Worm (Caenorhabditis elegans) whole organism, L3 larva: ENCODE results near the gene clec-263.

ENCODE experiments used
- ZK546.5 ChIP-seq: sonication (generic microtip); optimal IDR thresholded peaks from 2 replicates; lab custom pipeline; 2017; ENCODE audit warnings: missing biosample characterization, missing genetic modification characterization
- aly-2 ChIP-seq: fragments of 150-350 bp; optimal IDR thresholded peaks from 2 replicates; lab custom pipeline; 2014; ENCODE audit warnings: missing biosample characterization, missing genetic modification characterization
- ama-1 ChIP-seq: fragments of 150-350 bp; optimal IDR thresholded peaks from 2 replicates; lab custom pipeline; 2018
- ceh-16 ChIP-seq: sonication (generic microtip); optimal IDR thresholded peaks from 2 replicates; lab custom pipeline; 2017; ENCODE audit warnings: missing biosample characterization, missing genetic modification characterization
- ceh-9 ChIP-seq: sonication (generic microtip); optimal IDR thresholded peaks from 2 replicates; lab custom pipeline; 2018; ENCODE audit warnings: missing biosample characterization, missing genetic modification characterization
- daf-12 ChIP-seq: fragments of 150-350 bp; optimal IDR thresholded peaks from 2 replicates; lab custom pipeline; 2014; ENCODE audit warnings: missing biosample characterization, missing genetic modification reagents, missing genetic modification characterization
- egl-27 ChIP-seq: sonication (generic microtip); optimal IDR thresholded peaks from 4 replicates; lab custom pipeline; 2017; ENCODE audit warnings: missing biosample characterization, missing genetic modification reagents, missing genetic modification characterization
- egl-5 ChIP-seq: fragments of 150-350 bp; optimal IDR thresholded peaks from 2 replicates; lab custom pipeline; 2017; ENCODE audit warnings: missing biosample characterization, missing genetic modification reagents, missing genetic modification characterization, inconsistent platforms
- elt-1 ChIP-seq: fragments of 150-350 bp; optimal IDR thresholded peaks from 2 replicates; lab custom pipeline; 2014; ENCODE audit warnings: missing biosample characterization, missing genetic modification characterization
- elt-2 ChIP-seq: sonication (generic microtip); optimal IDR thresholded peaks from 2 replicates; lab custom pipeline; 2016; ENCODE audit warnings: missing genetic modification reagents, mild to moderate bottlenecking, missing genetic modification characterization, missing compliant biosample characterization
- fkh-10 ChIP-seq: sonication (generic microtip); optimal IDR thresholded peaks from 2 replicates; lab custom pipeline; 2017; ENCODE audit warnings: missing biosample characterization, missing genetic modification reagents, missing genetic modification characterization
- fkh-2 ChIP-seq: fragments of 150-350 bp; optimal IDR thresholded peaks from 2 replicates; lab custom pipeline; 2014; ENCODE audit warnings: missing biosample characterization, missing genetic modification reagents, missing genetic modification characterization
- fos-1 ChIP-seq: fragments of 150-350 bp; optimal IDR thresholded peaks from 2 replicates; lab custom pipeline; 2014; ENCODE audit warnings: missing biosample characterization, missing genetic modification characterization
- hmg-11 ChIP-seq: sonication (generic microtip); optimal IDR thresholded peaks from 2 replicates; lab custom pipeline; 2016; ENCODE audit warnings: missing genetic modification characterization, missing compliant biosample characterization
- jun-1 ChIP-seq: fragments of 150-350 bp; optimal IDR thresholded peaks from 2 replicates; lab custom pipeline; 2014; ENCODE audit warnings: missing biosample characterization, missing genetic modification reagents, missing genetic modification characterization
- lin-39 ChIP-seq: fragments of 150-350 bp; optimal IDR thresholded peaks from 2 replicates; lab custom pipeline; 2018; ENCODE audit warnings: missing biosample characterization, missing genetic modification reagents, missing genetic modification characterization
- lsy-12 ChIP-seq: sonication (generic microtip); optimal IDR thresholded peaks from 2 replicates; lab custom pipeline; 2016; ENCODE audit warnings: mild to moderate bottlenecking, missing genetic modification characterization, missing compliant biosample characterization
- mdl-1 ChIP-seq: fragments of 150-350 bp; optimal IDR thresholded peaks from 2 replicates; lab custom pipeline; 2014; ENCODE audit warnings: missing biosample characterization, missing genetic modification characterization
- mml-1 ChIP-seq: fragments of 150-350 bp; sonication (generic microtip); optimal IDR thresholded peaks from 3 replicates; lab custom pipeline; 2014; ENCODE audit warnings: missing biosample characterization, missing genetic modification characterization
- nfya-1 ChIP-seq: sonication (generic microtip); optimal IDR thresholded peaks from 2 replicates; lab custom pipeline; 2017; ENCODE audit warnings: missing genetic modification characterization, mild to moderate bottlenecking, missing compliant biosample characterization, antibody characterized with exemption, moderate library complexity; ENCODE audit not compliant: insufficient read depth
- nhr-12 ChIP-seq: fragments of 150-350 bp; optimal IDR thresholded peaks from 2 replicates; lab custom pipeline; 2014; ENCODE audit warnings: missing biosample characterization, missing genetic modification characterization
- nhr-23 ChIP-seq: fragments of 150-350 bp; optimal IDR thresholded peaks from 2 replicates; lab custom pipeline; 2014; ENCODE audit warnings: missing biosample characterization, missing genetic modification reagents, missing genetic modification characterization
- nhr-237 ChIP-seq: fragments of 150-350 bp; optimal IDR thresholded peaks from 2 replicates; lab custom pipeline; 2014; ENCODE audit warnings: missing biosample characterization, missing genetic modification characterization
- nhr-25 ChIP-seq: sonication (generic microtip); optimal IDR thresholded peaks from 2 replicates; lab custom pipeline; 2017; ENCODE audit warnings: missing biosample characterization, missing genetic modification characterization
- nhr-28 ChIP-seq: fragments of 150-350 bp; optimal IDR thresholded peaks from 2 replicates; lab custom pipeline; 2014; ENCODE audit warnings: missing biosample characterization, missing genetic modification characterization
- nhr-43 ChIP-seq: sonication (generic microtip); optimal IDR thresholded peaks from 2 replicates; lab custom pipeline; 2016; ENCODE audit warnings: mild to moderate bottlenecking, missing genetic modification characterization, missing compliant biosample characterization; ENCODE audit not compliant: poor library complexity, severe bottlenecking
- nhr-67 ChIP-seq: fragments of 150-350 bp; optimal IDR thresholded peaks from 2 replicates; lab custom pipeline; 2014; ENCODE audit warnings: missing biosample characterization, missing genetic modification characterization
- nhr-76 ChIP-seq: fragments of 150-350 bp; sonication (generic microtip); optimal IDR thresholded peaks from 5 replicates; lab custom pipeline; 2014; ENCODE audit warnings: missing biosample characterization, missing genetic modification characterization
- pha-4 ChIP-seq: fragments of 150-350 bp; optimal IDR thresholded peaks from 2 replicates; lab custom pipeline; 2014; ENCODE audit warnings: missing biosample characterization, missing genetic modification reagents, missing genetic modification characterization
- pqm-1 ChIP-seq: fragments of 150-350 bp; optimal IDR thresholded peaks from 2 replicates; lab custom pipeline; 2017; ENCODE audit warnings: missing biosample characterization, missing genetic modification characterization, inconsistent platforms
- sea-2 ChIP-seq: fragments of 150-350 bp; sonication (generic microtip); optimal IDR thresholded peaks from 4 replicates; lab custom pipeline; 2014; ENCODE audit warnings: missing biosample characterization, missing genetic modification reagents, missing genetic modification characterization
- skn-1 ChIP-seq: fragments of 150-350 bp; optimal IDR thresholded peaks from 2 replicates; lab custom pipeline; 2014; ENCODE audit warnings: missing biosample characterization, missing genetic modification characterization
- snpc-4 ChIP-seq: fragments of 150-350 bp; optimal IDR thresholded peaks from 2 replicates; lab custom pipeline; 2014; ENCODE audit warnings: missing biosample characterization, missing genetic modification characterization
- unc-62 ChIP-seq: fragments of 150-350 bp; sonication (generic microtip); optimal IDR thresholded peaks from 4 replicates; lab custom pipeline; 2014; ENCODE audit warnings: missing biosample characterization, missing genetic modification reagents, missing genetic modification characterization
- zag-1 ChIP-seq: fragments of 150-350 bp; optimal IDR thresholded peaks from 2 replicates; lab custom pipeline; 2014; ENCODE audit warnings: missing biosample characterization, missing genetic modification characterization
- ztf-11 ChIP-seq: fragments of 150-350 bp; optimal IDR thresholded peaks from 2 replicates; lab custom pipeline; 2014; ENCODE audit warnings: missing biosample characterization, missing genetic modification characterization
- ztf-4 ChIP-seq: fragments of 150-350 bp; optimal IDR thresholded peaks from 2 replicates; lab custom pipeline; 2014; ENCODE audit warnings: missing biosample characterization, missing genetic modification characterization

The clec-263 gene

DNA sequence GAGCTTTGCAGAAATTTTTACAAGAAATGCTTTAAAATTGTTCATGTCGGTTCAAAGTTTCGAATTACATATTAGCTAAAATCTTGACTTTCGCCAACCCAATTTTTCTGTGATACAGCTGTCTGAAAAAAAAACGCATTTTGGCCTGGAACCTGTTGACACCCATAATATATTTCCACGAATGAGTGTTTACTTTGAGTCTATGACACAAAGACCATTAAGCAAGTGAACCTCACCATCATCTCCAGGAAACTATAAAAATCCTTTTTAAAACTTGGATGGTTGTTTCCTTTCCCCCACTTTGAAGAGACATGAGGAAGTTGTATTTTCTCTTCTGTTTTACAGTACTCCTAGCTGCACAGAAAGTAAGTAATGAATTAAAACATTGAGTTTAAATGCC is at the start of gene clec-263:
Gene clec-263 (plus strand): TSS at position 301 of the 400 bp plus-strand sequence.
- TF ChIP-seq nhr-237 (tag; lab: Kevin White, UChicago) (no peak), lin-39 (tag; lab: Kevin White, UChicago) (no peak), mml-1 (tag; lab: Kevin White, UChicago) (no peak), pha-4 (no peak), unc-62 (GFP tag; lab: Kevin White, UChicago) (no peak), nhr-25 (tag; lab: Kevin White, UChicago) (no peak), nhr-28 (no peak)

DNA sequence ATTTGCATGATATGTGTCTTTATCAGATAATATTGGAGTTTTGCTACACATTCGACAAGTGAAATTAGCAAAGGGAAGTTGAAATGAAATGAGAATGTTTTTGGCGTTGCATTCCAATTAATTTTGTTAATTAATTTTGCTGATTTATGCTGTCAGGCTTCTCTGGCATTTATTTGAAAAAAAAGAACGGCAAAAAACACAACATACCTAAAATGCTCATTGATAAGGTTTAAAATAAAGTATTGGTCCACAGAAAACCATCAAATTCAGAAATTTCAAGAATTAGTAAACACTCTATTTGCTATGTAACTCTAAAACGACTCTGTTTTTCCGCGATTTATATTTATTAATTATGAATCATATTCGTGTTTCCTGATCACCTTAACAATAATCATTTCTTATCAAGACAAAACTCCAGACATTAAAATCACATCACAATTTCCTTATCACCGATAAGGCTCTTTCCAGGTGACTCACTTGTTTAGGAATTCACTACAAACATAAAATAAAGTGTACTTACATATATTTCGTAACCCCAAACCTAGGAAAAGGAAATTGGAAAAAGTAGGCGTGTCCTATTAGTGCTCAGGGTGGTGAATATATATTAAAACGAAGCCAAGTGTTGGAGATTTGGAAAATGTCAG is 48.5 kb upstream of the clec-263 start, which contains the start of the genes srh-166 and Y38H6C.24:
Gene srh-166 (minus strand): TSS at position 51 of the 644 bp plus-strand sequence.
Gene Y38H6C.24 (plus strand): TSS at position 620 of the 644 bp plus-strand sequence.
- TF ChIP-seq fkh-10 (GFP tag; lab: Kevin White, UChicago) = no peak
- TF ChIP-seq aly-2 = no peak
- peak; percentile 89 for TF ChIP-seq pqm-1 (tag; lab: Kevin White, UChicago)
- TF ChIP-seq elt-2 = peak; percentile 82
- TF ChIP-seq skn-1 = peak; percentile 41
- peak; percentile 52 for TF ChIP-seq jun-1 (tag; lab: Kevin White, UChicago)
- TF ChIP-seq, all 47 proteins: peak for 4

DNA sequence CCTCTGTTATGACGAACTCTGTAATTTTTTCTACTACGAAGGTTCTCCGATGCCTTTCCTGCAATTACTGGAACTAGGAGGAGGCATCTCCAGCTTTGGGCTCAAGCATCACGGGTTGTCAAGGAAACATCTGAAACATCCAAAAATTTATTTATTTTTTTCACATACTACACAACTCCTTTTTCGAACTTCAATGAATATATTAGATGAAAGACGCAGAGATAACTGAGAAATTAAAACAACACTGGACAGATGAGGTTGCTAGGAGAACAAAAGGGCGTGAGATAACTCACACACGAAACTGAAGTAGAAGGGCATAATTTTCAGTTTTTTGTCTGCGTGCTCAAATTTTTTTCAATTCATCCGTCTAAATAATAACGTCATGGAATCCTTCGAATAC is 46.9 kb upstream of the clec-263 start, which contains the start of gene Y38H6C.13:
Gene Y38H6C.13 (plus strand): TSS at position 301 of the 400 bp plus-strand sequence.
- TF ChIP-seq nhr-12 (tag; lab: Kevin White, UChicago) = no peak
- no peak for TF ChIP-seq mdl-1 (tag; lab: Kevin White, UChicago)
- TF ChIP-seq fos-1 (tag; lab: Kevin White, UChicago) = no peak
- TF ChIP-seq fkh-2 (tag; lab: Kevin White, UChicago) = no peak
- TF ChIP-seq snpc-4 (tag; lab: Kevin White, UChicago) = no peak
- TF ChIP-seq nhr-76 (tag; lab: Kevin White, UChicago) = no peak
- no peak for TF ChIP-seq jun-1 (tag; lab: Kevin White, UChicago)
- TF ChIP-seq fkh-10 (GFP tag; lab: Kevin White, UChicago) = no peak
- TF ChIP-seq ama-1 (lab: Kevin White, UChicago) = no peak
- no peak for TF ChIP-seq pha-4
- no peak for TF ChIP-seq unc-62 (GFP tag; lab: Kevin White, UChicago)
- TF ChIP-seq sea-2 = no peak
- no peak for TF ChIP-seq hmg-11 (tag; lab: Kevin White, UChicago)

DNA sequence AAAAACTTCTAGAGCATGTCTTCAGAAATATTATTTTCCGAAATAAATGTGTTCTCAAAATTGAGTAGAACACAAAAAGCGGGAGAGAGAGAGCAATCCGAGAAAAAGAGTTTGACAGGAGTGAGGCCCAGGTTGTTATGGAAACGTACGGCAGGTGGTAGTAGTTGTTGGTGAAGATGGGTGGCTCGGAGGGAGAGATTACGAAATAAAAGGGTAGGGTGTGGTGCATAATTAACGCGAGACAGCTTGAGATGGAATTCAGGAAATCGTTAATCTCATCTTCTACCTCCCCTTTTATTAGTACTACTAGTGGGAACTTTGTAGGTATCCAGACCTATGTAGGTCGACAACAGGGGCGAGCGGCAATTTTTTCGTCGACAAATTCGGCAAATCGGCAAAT is 40.3 kb upstream of the clec-263 start, which contains the start of gene famh-161:
Gene famh-161 (minus strand): TSS at position 101 of the 400 bp plus-strand sequence.
- TF ChIP-seq elt-1 (tag; lab: Kevin White, UChicago) = no peak

DNA sequence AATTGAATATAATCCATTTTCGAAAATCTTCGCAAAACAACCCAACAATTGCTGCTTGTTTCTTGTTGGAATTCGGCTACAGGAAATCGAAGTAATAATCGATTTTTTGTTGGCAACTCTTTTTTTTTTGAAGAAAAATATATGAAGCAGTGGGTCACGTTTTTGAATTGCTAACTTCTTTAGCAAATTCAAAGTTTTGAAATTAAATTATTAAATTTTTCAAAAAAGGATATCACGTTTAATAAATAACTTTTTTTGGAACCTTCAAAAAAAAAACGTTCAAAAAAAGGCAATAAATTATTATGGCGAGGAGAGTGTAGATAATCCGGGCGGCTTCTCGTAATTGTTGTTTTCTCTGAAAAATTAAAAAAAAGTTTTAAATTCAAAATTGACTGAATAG is 38.2 kb upstream of the clec-263 start, which contains the start of gene Y38H6C.15:
Gene Y38H6C.15 (minus strand): TSS at position 101 of the 400 bp plus-strand sequence.
- TF ChIP-seq ama-1 (lab: Kevin White, UChicago) = no peak
- no peak for TF ChIP-seq ceh-9
- TF ChIP-seq nhr-67 (tag; lab: Kevin White, UChicago) = no peak
- no peak for TF ChIP-seq nhr-28
- no peak for TF ChIP-seq nhr-76 (tag; lab: Kevin White, UChicago)

DNA sequence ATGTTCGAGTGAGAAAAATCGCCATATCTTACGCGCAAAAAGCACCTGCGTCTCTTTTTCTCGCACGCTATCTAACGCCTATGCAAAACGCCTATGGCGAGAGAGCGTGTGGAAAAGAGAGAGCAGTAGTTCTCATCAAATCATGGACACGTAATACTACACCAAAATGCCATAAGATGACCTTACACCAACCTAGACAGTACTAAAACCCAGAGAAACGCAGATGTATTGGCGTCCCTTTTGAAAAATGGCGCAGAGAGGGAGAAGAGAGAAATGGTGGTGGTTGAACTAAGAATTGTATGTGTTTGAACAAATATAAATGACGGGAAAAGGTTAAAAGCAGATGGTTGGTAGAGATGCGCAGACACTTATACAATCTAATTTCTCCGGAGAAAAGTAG is 35.4 kb upstream of the clec-263 start, which contains the start of gene Y38H6C.16:
Gene Y38H6C.16 (minus strand): TSS at position 293 of the 400 bp plus-strand sequence.
- TF ChIP-seq fos-1 (tag; lab: Kevin White, UChicago) = no peak
- peak; percentile 49 for TF ChIP-seq nhr-25 (tag; lab: Kevin White, UChicago)
- TF ChIP-seq ztf-4 (tag; lab: Kevin White, UChicago) = no peak
- no peak for TF ChIP-seq nhr-23 (tag; lab: Kevin White, UChicago)
- no peak for TF ChIP-seq nhr-43
- no peak for TF ChIP-seq lsy-12

DNA sequence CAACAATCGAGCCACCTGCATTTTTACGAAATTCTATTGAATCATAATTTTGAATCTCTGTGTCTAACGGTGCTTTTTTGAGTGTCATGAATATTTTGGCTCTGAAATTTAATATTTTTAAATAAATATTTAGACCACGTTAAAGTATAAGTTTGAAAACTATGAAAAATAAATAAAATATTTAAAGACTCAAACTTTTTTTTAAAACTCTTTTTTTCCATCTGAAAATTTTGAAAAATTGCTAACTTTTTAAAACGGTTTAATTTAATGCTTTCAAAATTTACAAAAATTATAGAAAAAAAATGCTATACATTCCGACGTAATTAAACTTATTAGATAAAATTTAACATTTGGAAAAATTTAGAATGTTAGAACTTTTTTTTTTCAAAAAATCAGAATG is 30.3 kb upstream of the clec-263 start, which contains the start of gene slc-36.3:
Gene slc-36.3 (minus strand): TSS at position 101 of the 400 bp plus-strand sequence.
- no peak for TF ChIP-seq nfya-1 (tag; lab: Kevin White, UChicago)
- no peak for TF ChIP-seq nhr-25 (tag; lab: Kevin White, UChicago)
- no peak for TF ChIP-seq mml-1 (tag; lab: Kevin White, UChicago)
- TF ChIP-seq egl-27 = no peak
- TF ChIP-seq ztf-11 (tag; lab: Kevin White, UChicago) = no peak
- no peak for TF ChIP-seq nhr-28
- TF ChIP-seq egl-5 (tag; lab: Kevin White, UChicago) = no peak
- no peak for TF ChIP-seq nhr-237 (tag; lab: Kevin White, UChicago)
- TF ChIP-seq pqm-1 (tag; lab: Kevin White, UChicago) = no peak
- TF ChIP-seq daf-12 (tag; lab: Kevin White, UChicago) = no peak
- TF ChIP-seq unc-62 (GFP tag; lab: Kevin White, UChicago) = no peak
- TF ChIP-seq ZK546.5 (tag; lab: Kevin White, UChicago) = no peak
- TF ChIP-seq ceh-16 (tag; lab: Kevin White, UChicago) = no peak
- no peak for TF ChIP-seq zag-1
- TF ChIP-seq fos-1 (tag; lab: Kevin White, UChicago) = no peak
- no peak for TF ChIP-seq hmg-11 (tag; lab: Kevin White, UChicago)
